Worm (Caenorhabditis elegans) whole organism, late embryonic: Measurements from ENCODE around the gene srj-10.
A peak's percentile ranks its signal among the peaks of the same experiment; 100 is the strongest.

ENCODE experiments used
- C38D4.7 ChIP-seq: fragments of 200-800 bp; sonication (Bioruptor generic); optimal IDR thresholded peaks from 2 replicates; lab custom pipeline; 2018; ENCODE audit warnings: mild to moderate bottlenecking, missing genetic modification characterization, moderate library complexity, missing compliant biosample characterization
- K09A11.1 ChIP-seq: sonication (generic microtip); optimal IDR thresholded peaks from 2 replicates; lab custom pipeline; 2017; ENCODE audit warnings: antibody characterized with exemption, mild to moderate bottlenecking, missing genetic modification characterization, missing compliant biosample characterization; ENCODE audit not compliant: insufficient read depth
- ahr-1 ChIP-seq: sonication (generic microtip); optimal IDR thresholded peaks from 2 replicates; lab custom pipeline; 2016; ENCODE audit warnings: missing genetic modification characterization, missing compliant biosample characterization
- ama-1 ChIP-seq: fragments of 150-350 bp; optimal IDR thresholded peaks from 2 replicates; lab custom pipeline; 2014
- ceh-14 ChIP-seq: sonication (generic microtip); optimal IDR thresholded peaks from 2 replicates; lab custom pipeline; 2016; ENCODE audit warnings: missing genotype, missing genetic modification characterization, missing compliant biosample characterization
- ceh-30 ChIP-seq: fragments of 150-350 bp; optimal IDR thresholded peaks from 2 replicates; lab custom pipeline; 2014; ENCODE audit warnings: missing biosample characterization, missing genetic modification characterization
- ceh-31 ChIP-seq: sonication (generic microtip); optimal IDR thresholded peaks from 2 replicates; lab custom pipeline; 2016; ENCODE audit warnings: missing genetic modification characterization, missing compliant biosample characterization
- ceh-34 ChIP-seq: sonication (generic microtip); optimal IDR thresholded peaks from 2 replicates; lab custom pipeline; 2016; ENCODE audit warnings: mild to moderate bottlenecking, missing genetic modification characterization, missing compliant biosample characterization
- dmd-4 ChIP-seq: sonication (generic microtip); optimal IDR thresholded peaks from 2 replicates; lab custom pipeline; 2016; ENCODE audit warnings: borderline replicate concordance, missing genetic modification characterization, missing compliant biosample characterization
- elt-2 ChIP-seq: sonication (generic microtip); optimal IDR thresholded peaks from 2 replicates; lab custom pipeline; 2016; ENCODE audit warnings: missing genetic modification reagents, missing genetic modification characterization, missing compliant biosample characterization
- fkh-10 ChIP-seq: fragments of 150-350 bp; optimal IDR thresholded peaks from 2 replicates; lab custom pipeline; 2014; ENCODE audit warnings: missing biosample characterization, missing genetic modification reagents, missing genetic modification characterization
- hlh-30 ChIP-seq: sonication (generic microtip); optimal IDR thresholded peaks from 2 replicates; lab custom pipeline; 2017; ENCODE audit warnings: antibody characterized with exemption, missing genetic modification characterization, missing compliant biosample characterization; ENCODE audit not compliant: insufficient read depth
- hlh-8 ChIP-seq: sonication (generic microtip); optimal IDR thresholded peaks from 2 replicates; lab custom pipeline; 2016; ENCODE audit warnings: missing genotype, missing genetic modification characterization, missing compliant biosample characterization
- lin-11 ChIP-seq: fragments of 200-800 bp; sonication (Bioruptor generic); optimal IDR thresholded peaks from 2 replicates; lab custom pipeline; 2018; ENCODE audit warnings: mild to moderate bottlenecking, missing genetic modification characterization, missing compliant biosample characterization
- mec-3 ChIP-seq: sonication (generic microtip); optimal IDR thresholded peaks from 2 replicates; lab custom pipeline; 2016; ENCODE audit warnings: borderline replicate concordance, missing genetic modification characterization, missing compliant biosample characterization
- nfya-1 ChIP-seq: sonication (generic microtip); optimal IDR thresholded peaks from 2 replicates; lab custom pipeline; 2017; ENCODE audit warnings: missing genetic modification characterization, mild to moderate bottlenecking, missing compliant biosample characterization, antibody characterized with exemption, moderate library complexity
- nhr-11 ChIP-seq: fragments of 150-350 bp; optimal IDR thresholded peaks from 2 replicates; lab custom pipeline; 2014; ENCODE audit warnings: missing biosample characterization, missing genetic modification characterization
- npax-4 ChIP-seq: sonication (generic microtip); optimal IDR thresholded peaks from 2 replicates; lab custom pipeline; 2016; ENCODE audit warnings: missing genetic modification characterization, missing compliant biosample characterization
- odd-2 ChIP-seq: sonication (generic microtip); optimal IDR thresholded peaks from 2 replicates; lab custom pipeline; 2017; ENCODE audit warnings: antibody characterized with exemption, mild to moderate bottlenecking, missing genetic modification characterization, missing compliant biosample characterization
- pag-3 ChIP-seq: sonication (generic microtip); optimal IDR thresholded peaks from 2 replicates; lab custom pipeline; 2016; ENCODE audit warnings: missing compliant biosample characterization, missing genetic modification characterization, borderline replicate concordance
- pat-9 ChIP-seq: fragments of 200-800 bp; sonication (Bioruptor generic); optimal IDR thresholded peaks from 2 replicates; lab custom pipeline; 2018; ENCODE audit warnings: mild to moderate bottlenecking, missing genetic modification characterization, moderate library complexity, missing compliant biosample characterization
- pha-4 ChIP-seq: fragments of 150-350 bp; optimal IDR thresholded peaks from 2 replicates; lab custom pipeline; 2018; ENCODE audit warnings: missing biosample characterization, missing genetic modification reagents, missing genetic modification characterization
- pqm-1 ChIP-seq: sonication (generic microtip); optimal IDR thresholded peaks from 2 replicates; lab custom pipeline; 2016; ENCODE audit warnings: missing genetic modification characterization, missing compliant biosample characterization
- ref-2 ChIP-seq: sonication (generic microtip); optimal IDR thresholded peaks from 2 replicates; lab custom pipeline; 2016; ENCODE audit warnings: missing genetic modification characterization, missing compliant biosample characterization
- sdc-2 ChIP-seq: sonication (generic microtip); optimal IDR thresholded peaks from 2 replicates; lab custom pipeline; 2016; ENCODE audit warnings: missing genotype, missing genetic modification characterization, missing compliant biosample characterization
- sox-4 ChIP-seq: sonication (generic microtip); optimal IDR thresholded peaks from 2 replicates; lab custom pipeline; 2017; ENCODE audit warnings: mild to moderate bottlenecking, missing genetic modification characterization, inconsistent platforms, missing compliant biosample characterization
- syd-9 ChIP-seq: sonication (generic microtip); optimal IDR thresholded peaks from 2 replicates; lab custom pipeline; 2016; ENCODE audit warnings: mild to moderate bottlenecking, missing genetic modification characterization, moderate library complexity, missing compliant biosample characterization
- unc-55 ChIP-seq: sonication (generic microtip); optimal IDR thresholded peaks from 2 replicates; lab custom pipeline; 2017; ENCODE audit warnings: missing biosample characterization, missing genetic modification reagents, missing genetic modification characterization

The srj-10 gene

ce11 chrV:16047052-16047451, 26.7 kb downstream of the srj-10 start:
- TF ChIP-seq odd-2 (no peak), ceh-30 (tag; lab: Kevin White, UChicago) (no peak), ceh-31 (no peak), npax-4 (no peak), nhr-11 (no peak), dmd-4 (tag; lab: Kevin White, UChicago) (no peak), ceh-14 (tag; lab: Kevin White, UChicago) (no peak), pat-9 (no peak), syd-9 (tag; lab: Kevin White, UChicago) (no peak)
- TF ChIP-seq, all 69 proteins: peak for 0

DNA sequence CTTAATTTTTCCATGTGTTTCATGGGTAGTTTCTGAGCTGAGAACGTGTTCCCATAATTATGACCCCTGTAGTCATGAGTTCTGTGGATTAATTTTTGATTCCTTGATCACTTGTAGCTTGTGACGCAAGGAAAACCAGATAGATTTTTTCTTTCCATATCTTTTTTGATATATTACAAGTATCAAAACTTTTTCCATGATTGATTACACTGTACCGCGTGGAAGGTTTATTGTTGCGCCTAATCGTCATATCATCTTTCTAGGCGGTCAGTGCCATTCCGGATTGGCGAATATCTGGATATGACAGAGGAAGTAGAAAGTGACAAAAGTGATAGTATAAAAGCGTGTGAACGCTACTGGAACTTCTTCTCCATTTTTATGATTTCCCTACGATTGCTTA, 27.2 kb downstream of the srj-10 start, which contains the start of gene ZK285.2:
Gene ZK285.2, plus strand, starts transcription at position 301 of the 400 bp plus-strand sequence.
- TF ChIP-seq K09A11.1 (tag; lab: Kevin White, UChicago) (no peak), syd-9 (tag; lab: Kevin White, UChicago) (no peak), ceh-34 (tag; lab: Kevin White, UChicago) (no peak), sox-4 (tag; lab: Kevin White, UChicago) (no peak), ceh-30 (tag; lab: Kevin White, UChicago) (no peak), npax-4 (no peak)

- peak; percentile 0 for TF ChIP-seq pqm-1 (tag; lab: Kevin White, UChicago)
- TF ChIP-seq elt-2 (tag; lab: Kevin White, UChicago), result peak; percentile 75
- no peak for TF ChIP-seq hlh-30
These were observed 27.9 kb downstream of the srj-10 start, which contains the start of gene T10C6.15 for ce11 chrV:16045837-16046236. Gene T10C6.15 (minus strand): TSS chrV:16045940.

- TF ChIP-seq ceh-30 (tag; lab: Kevin White, UChicago), result no peak
These were observed 30.1 kb downstream of the srj-10 start for ce11 chrV:16043686-16044085.

DNA sequence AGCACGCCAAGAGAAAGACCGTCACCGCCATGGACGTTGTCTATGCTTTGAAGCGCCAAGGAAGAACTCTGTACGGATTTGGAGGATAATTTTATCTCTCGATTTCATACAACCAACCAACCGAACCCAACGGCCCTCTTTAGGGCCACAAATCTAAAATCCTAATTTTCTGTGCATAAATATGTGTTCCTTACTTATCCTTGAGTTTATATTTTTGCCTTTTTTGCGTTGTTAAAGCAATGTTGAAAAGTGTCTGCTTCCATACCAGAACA, 31.1 kb downstream of the srj-10 start:
- no peak for TF ChIP-seq ahr-1 (tag; lab: Kevin White, UChicago)

- TF ChIP-seq ref-2 (tag; lab: Kevin White, UChicago) (peak; percentile 22), ama-1 (peak; percentile 73)
- TF ChIP-seq, all 69 proteins: peak for 2; not testable (repeated sequence) for 67
These were observed 31.6 kb downstream of the srj-10 start, which contains the start of the genes his-2 and his-1 for ce11 chrV:16041925-16042742. Gene his-2 (minus strand): TSS chrV:16042283. Gene his-1 (plus strand): TSS chrV:16042520.

DNA sequence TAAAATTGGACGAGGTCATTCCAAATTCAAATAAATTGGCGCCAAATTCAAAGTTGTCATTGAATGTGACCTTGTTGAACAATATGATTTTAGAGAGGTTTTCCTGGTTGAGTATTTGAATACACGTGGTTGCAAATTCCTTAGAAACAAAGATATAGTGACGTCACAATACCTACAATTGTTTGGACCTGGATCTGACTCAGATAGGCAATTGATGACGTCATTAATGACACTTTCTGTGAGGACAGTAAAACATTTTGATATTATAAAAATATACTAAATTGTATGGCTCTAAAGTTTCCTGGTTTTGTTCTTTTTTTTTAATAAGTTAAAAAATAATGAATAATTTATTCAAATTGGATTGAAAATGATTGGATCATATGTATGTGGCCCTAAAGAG, 32.3 kb downstream of the srj-10 start:
- TF ChIP-seq hlh-8 (no peak), ceh-30 (tag; lab: Kevin White, UChicago) (no peak), ama-1 (no peak), pat-9 (no peak), ahr-1 (tag; lab: Kevin White, UChicago) (no peak), sdc-2 (tag; lab: Kevin White, UChicago) (no peak), pag-3 (tag; lab: Kevin White, UChicago) (no peak), pha-4 (tag; lab: Kevin White, UChicago) (no peak), nfya-1 (tag; lab: Kevin White, UChicago) (no peak), lin-11 (tag; lab: Kevin White, UChicago) (no peak), unc-55 (GFP tag; lab: Kevin White, UChicago) (no peak), C38D4.7 (no peak), odd-2 (no peak), ceh-34 (tag; lab: Kevin White, UChicago) (no peak), nhr-11 (no peak), npax-4 (no peak), mec-3 (tag; lab: Kevin White, UChicago) (no peak), elt-2 (tag; lab: Kevin White, UChicago) (no peak), fkh-10 (GFP tag; lab: Kevin White, UChicago) (no peak)
- TF ChIP-seq, all 69 proteins: peak for 0
